Worm (Caenorhabditis elegans) whole organism, L3 larva: ENCODE results near the gene kin-29.

Experiments
- R02D3.7 ChIP-seq: fragments of 150-350 bp; optimal IDR thresholded peaks from 2 replicates; lab custom pipeline; 2014; ENCODE audit warnings: missing biosample characterization, missing genetic modification characterization
- ZK546.5 ChIP-seq: sonication (generic microtip); optimal IDR thresholded peaks from 2 replicates; lab custom pipeline; 2017; ENCODE audit warnings: missing biosample characterization, missing genetic modification characterization
- aly-2 ChIP-seq: fragments of 150-350 bp; optimal IDR thresholded peaks from 2 replicates; lab custom pipeline; 2014; ENCODE audit warnings: missing biosample characterization, missing genetic modification characterization
- ama-1 ChIP-seq: fragments of 150-350 bp; optimal IDR thresholded peaks from 2 replicates; lab custom pipeline; 2018
- ceh-28 ChIP-seq: fragments of 150-350 bp; optimal IDR thresholded peaks from 2 replicates; lab custom pipeline; 2014; ENCODE audit warnings: missing biosample characterization, missing genetic modification reagents, missing genetic modification characterization
- ceh-82 ChIP-seq: fragments of 150-350 bp; optimal IDR thresholded peaks from 2 replicates; lab custom pipeline; 2014; ENCODE audit warnings: missing biosample characterization, missing genetic modification characterization
- egl-27 ChIP-seq: sonication (generic microtip); optimal IDR thresholded peaks from 4 replicates; lab custom pipeline; 2017; ENCODE audit warnings: missing biosample characterization, missing genetic modification reagents, missing genetic modification characterization
- egl-5 ChIP-seq: fragments of 150-350 bp; optimal IDR thresholded peaks from 2 replicates; lab custom pipeline; 2017; ENCODE audit warnings: missing biosample characterization, missing genetic modification reagents, missing genetic modification characterization, inconsistent platforms
- elt-1 ChIP-seq: fragments of 150-350 bp; optimal IDR thresholded peaks from 2 replicates; lab custom pipeline; 2014; ENCODE audit warnings: missing biosample characterization, missing genetic modification characterization
- elt-2 ChIP-seq: sonication (generic microtip); optimal IDR thresholded peaks from 2 replicates; lab custom pipeline; 2016; ENCODE audit warnings: missing genetic modification reagents, mild to moderate bottlenecking, missing genetic modification characterization, missing compliant biosample characterization
- eor-1 ChIP-seq, 2 experiments: fragments of 150-350 bp; optimal IDR thresholded peaks; 2 replicates each; lab custom pipeline; 2014 to 2018; ENCODE audit warnings: missing biosample characterization in 2 of 2, missing genetic modification characterization in 2 of 2
- fkh-10 ChIP-seq: sonication (generic microtip); optimal IDR thresholded peaks from 2 replicates; lab custom pipeline; 2017; ENCODE audit warnings: missing biosample characterization, missing genetic modification reagents, missing genetic modification characterization
- fkh-2 ChIP-seq: fragments of 150-350 bp; optimal IDR thresholded peaks from 2 replicates; lab custom pipeline; 2014; ENCODE audit warnings: missing biosample characterization, missing genetic modification reagents, missing genetic modification characterization
- fos-1 ChIP-seq: fragments of 150-350 bp; optimal IDR thresholded peaks from 2 replicates; lab custom pipeline; 2014; ENCODE audit warnings: missing biosample characterization, missing genetic modification characterization
- hmg-11 ChIP-seq: sonication (generic microtip); optimal IDR thresholded peaks from 2 replicates; lab custom pipeline; 2016; ENCODE audit warnings: missing genetic modification characterization, missing compliant biosample characterization
- jun-1 ChIP-seq: fragments of 150-350 bp; optimal IDR thresholded peaks from 2 replicates; lab custom pipeline; 2014; ENCODE audit warnings: missing biosample characterization, missing genetic modification reagents, missing genetic modification characterization
- lin-15B ChIP-seq: fragments of 150-350 bp; optimal IDR thresholded peaks from 2 replicates; lab custom pipeline; 2014; ENCODE audit warnings: missing biosample characterization, missing genetic modification characterization
- lin-39 ChIP-seq: fragments of 150-350 bp; optimal IDR thresholded peaks from 2 replicates; lab custom pipeline; 2018; ENCODE audit warnings: missing biosample characterization, missing genetic modification reagents, missing genetic modification characterization
- lsy-12 ChIP-seq: sonication (generic microtip); optimal IDR thresholded peaks from 2 replicates; lab custom pipeline; 2016; ENCODE audit warnings: mild to moderate bottlenecking, missing genetic modification characterization, missing compliant biosample characterization
- mdl-1 ChIP-seq: fragments of 150-350 bp; optimal IDR thresholded peaks from 2 replicates; lab custom pipeline; 2014; ENCODE audit warnings: missing biosample characterization, missing genetic modification characterization
- mml-1 ChIP-seq: fragments of 150-350 bp; sonication (generic microtip); optimal IDR thresholded peaks from 3 replicates; lab custom pipeline; 2014; ENCODE audit warnings: missing biosample characterization, missing genetic modification characterization
- nfya-1 ChIP-seq: sonication (generic microtip); optimal IDR thresholded peaks from 2 replicates; lab custom pipeline; 2017; ENCODE audit warnings: missing genetic modification characterization, mild to moderate bottlenecking, missing compliant biosample characterization, antibody characterized with exemption, moderate library complexity; ENCODE audit not compliant: insufficient read depth
- nhr-11 ChIP-seq: fragments of 150-350 bp; optimal IDR thresholded peaks from 2 replicates; lab custom pipeline; 2014; ENCODE audit warnings: missing biosample characterization, missing genetic modification characterization
- nhr-12 ChIP-seq: fragments of 150-350 bp; optimal IDR thresholded peaks from 2 replicates; lab custom pipeline; 2014; ENCODE audit warnings: missing biosample characterization, missing genetic modification characterization
- nhr-23 ChIP-seq: fragments of 150-350 bp; optimal IDR thresholded peaks from 2 replicates; lab custom pipeline; 2014; ENCODE audit warnings: missing biosample characterization, missing genetic modification reagents, missing genetic modification characterization
- nhr-237 ChIP-seq: fragments of 150-350 bp; optimal IDR thresholded peaks from 2 replicates; lab custom pipeline; 2014; ENCODE audit warnings: missing biosample characterization, missing genetic modification characterization
- nhr-25 ChIP-seq: sonication (generic microtip); optimal IDR thresholded peaks from 2 replicates; lab custom pipeline; 2017; ENCODE audit warnings: missing biosample characterization, missing genetic modification characterization
- nhr-28 ChIP-seq: fragments of 150-350 bp; optimal IDR thresholded peaks from 2 replicates; lab custom pipeline; 2014; ENCODE audit warnings: missing biosample characterization, missing genetic modification characterization
- nhr-43 ChIP-seq: sonication (generic microtip); optimal IDR thresholded peaks from 2 replicates; lab custom pipeline; 2016; ENCODE audit warnings: mild to moderate bottlenecking, missing genetic modification characterization, missing compliant biosample characterization; ENCODE audit not compliant: poor library complexity, severe bottlenecking
- nhr-76 ChIP-seq: fragments of 150-350 bp; sonication (generic microtip); optimal IDR thresholded peaks from 5 replicates; lab custom pipeline; 2014; ENCODE audit warnings: missing biosample characterization, missing genetic modification characterization
- pha-4 ChIP-seq: fragments of 150-350 bp; optimal IDR thresholded peaks from 2 replicates; lab custom pipeline; 2014; ENCODE audit warnings: missing biosample characterization, missing genetic modification reagents, missing genetic modification characterization
- snpc-4 ChIP-seq: fragments of 150-350 bp; optimal IDR thresholded peaks from 2 replicates; lab custom pipeline; 2014; ENCODE audit warnings: missing biosample characterization, missing genetic modification characterization
- tbx-2 ChIP-seq: sonication (generic microtip); optimal IDR thresholded peaks from 2 replicates; lab custom pipeline; 2016; ENCODE audit warnings: mild to moderate bottlenecking, missing genetic modification characterization, missing compliant biosample characterization
- unc-39 ChIP-seq: sonication (generic microtip); optimal IDR thresholded peaks from 4 replicates; lab custom pipeline; 2017; ENCODE audit warnings: missing biosample characterization, missing genetic modification characterization
- unc-62 ChIP-seq: fragments of 150-350 bp; sonication (generic microtip); optimal IDR thresholded peaks from 4 replicates; lab custom pipeline; 2014; ENCODE audit warnings: missing biosample characterization, missing genetic modification reagents, missing genetic modification characterization
- zag-1 ChIP-seq: fragments of 150-350 bp; optimal IDR thresholded peaks from 2 replicates; lab custom pipeline; 2014; ENCODE audit warnings: missing biosample characterization, missing genetic modification characterization
- ztf-4 ChIP-seq: fragments of 150-350 bp; optimal IDR thresholded peaks from 2 replicates; lab custom pipeline; 2014; ENCODE audit warnings: missing biosample characterization, missing genetic modification characterization

kin-29 gene

ce11 chrX:2852388-2852908, at the start of gene kin-29:
Gene kin-29 (minus strand): TSS chrX:2852438.
- TF ChIP-seq tbx-2 (peak; percentile 83), lsy-12 (peak; percentile 81), lin-39 (tag; lab: Kevin White, UChicago) (peak; percentile 77), nhr-237 (no peak), nhr-25 (tag; lab: Kevin White, UChicago) (peak; percentile 80), unc-39 (tag; lab: Kevin White, UChicago) (no peak), egl-27 (peak; percentile 88), ama-1 (lab: Kevin White, UChicago) (no peak), elt-2 (tag; lab: Kevin White, UChicago) (peak; percentile 83), aly-2 (tag; lab: Kevin White, UChicago) (no peak), jun-1 (tag; lab: Kevin White, UChicago) (peak; percentile 92), elt-1 (peak; percentile 69), ZK546.5 (no peak), R02D3.7 (tag; lab: Kevin White, UChicago) (peak; percentile 31), fos-1 (peak; percentile 68), pha-4 (peak; percentile 60), hmg-11 (tag; lab: Kevin White, UChicago) (peak; percentile 99), egl-5 (tag; lab: Kevin White, UChicago) (peak; percentile 20), ceh-28 (tag; lab: Kevin White, UChicago) (peak; percentile 71), nhr-28 (no peak), unc-62 (peak; percentile 61), snpc-4 (tag; lab: Kevin White, UChicago) (peak; percentile 50), nhr-23 (peak; percentile 56), nhr-12 (tag; lab: Kevin White, UChicago) (no peak), ztf-4 (peak; percentile 28), lin-15B (tag; lab: Kevin White, UChicago) (peak; percentile 45), nfya-1 (tag; lab: Kevin White, UChicago) (peak; percentile 90), fkh-10 (GFP tag; lab: Kevin White, UChicago) (peak; percentile 65), nhr-43 (tag; lab: Kevin White, UChicago) (peak; percentile 41), nhr-11 (tag; lab: Kevin White, UChicago) (peak; percentile 70), nhr-76 (tag; lab: Kevin White, UChicago) (no peak), zag-1 (tag; lab: Kevin White, UChicago) (peak; percentile 18), mml-1 (tag; lab: Kevin White, UChicago) (no peak), mdl-1 (tag; lab: Kevin White, UChicago) (peak; percentile 37), eor-1 (tag; optimal IDR thresholded peaks at IDR 0.05; lab: Kevin White, UChicago) (no peak)
- TF ChIP-seq, all 47 proteins: peak for 25

ce11 chrX:2900897-2901496, 48.8 kb upstream of the kin-29 start:
- TF ChIP-seq pha-4 (peak; percentile 35), fkh-2 (tag; lab: Kevin White, UChicago) (no peak), hmg-11 (tag; lab: Kevin White, UChicago) (peak; percentile 32)
- TF ChIP-seq, all 47 proteins: peak for 2

- TF ChIP-seq egl-27 = no peak
- TF ChIP-seq hmg-11 (tag; lab: Kevin White, UChicago) = peak; percentile 33
Observed at ce11 chrX:2898256-2898655, 46.0 kb upstream of the kin-29 start, which contains the start of gene F52B10.3. Gene F52B10.3 (minus strand): TSS chrX:2898356.

DNA sequence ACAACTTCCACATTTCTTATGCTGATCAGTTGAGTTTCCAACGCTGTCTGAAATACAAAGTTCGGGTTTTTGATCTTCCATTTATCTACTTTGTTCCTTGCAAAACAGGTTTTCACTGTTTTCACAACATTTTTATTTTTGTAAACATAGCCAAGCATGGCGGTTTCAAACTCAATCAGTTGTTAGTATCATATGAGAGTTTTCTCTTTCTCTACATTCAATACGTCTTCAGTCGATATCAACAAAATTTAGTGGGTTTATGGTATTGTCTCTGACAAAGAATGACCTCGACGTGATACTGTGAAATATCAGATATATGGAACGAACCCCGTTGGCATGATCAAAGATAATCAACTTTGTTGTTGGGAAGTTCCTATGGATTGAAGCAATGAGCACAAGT, 43.4 kb upstream of the kin-29 start:
- TF ChIP-seq nhr-25 (tag; lab: Kevin White, UChicago) (peak; percentile 15), ceh-82 (tag; lab: Kevin White, UChicago) (no peak)
